Worm (Caenorhabditis elegans) whole organism, L4/young adult: ENCODE data around the gene gtl-1.

ENCODE experiments used
- W03F9.2 ChIP-seq: fragments of 150-350 bp; optimal IDR thresholded peaks from 2 replicates; lab custom pipeline; 2014; ENCODE audit warnings: missing biosample characterization, missing genetic modification characterization
- dao-5 ChIP-seq: sonication (generic microtip); optimal IDR thresholded peaks from 2 replicates; lab custom pipeline; 2016; ENCODE audit warnings: missing genotype, missing genetic modification characterization, moderate library complexity, missing compliant biosample characterization
- him-1 ChIP-seq: sonication (generic microtip); optimal IDR thresholded peaks from 2 replicates; lab custom pipeline; 2016; ENCODE audit warnings: missing genotype, missing genetic modification reagents, missing genetic modification characterization, missing compliant biosample characterization

DNA sequence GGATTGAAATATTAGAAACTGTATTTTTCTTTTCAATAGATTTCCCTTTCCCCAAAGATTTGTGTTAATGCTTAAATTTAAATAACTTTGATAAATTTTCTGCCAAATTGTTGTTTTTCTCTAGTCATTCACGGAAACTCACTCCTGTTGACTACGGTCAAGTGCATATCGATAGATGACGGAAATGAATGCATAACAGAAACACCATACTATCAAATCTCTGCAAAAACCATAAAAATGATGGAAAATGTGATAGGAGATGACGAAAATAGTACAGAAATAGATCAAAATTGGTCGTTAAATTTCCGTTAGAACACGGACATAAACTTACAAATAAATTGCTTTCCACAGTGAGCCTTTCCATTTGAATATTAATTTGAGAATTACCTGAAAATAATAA lies 30.3 kb downstream of the gtl-1 start:
- no peak for TF ChIP-seq dao-5 (tag; lab: Kevin White, UChicago)
- no peak for TF ChIP-seq him-1 (tag; lab: Kevin White, UChicago)
- TF ChIP-seq W03F9.2 (tag; lab: Kevin White, UChicago): no peak
